Fruit fly (Drosophila melanogaster) whole organism, adult: ENCODE measurements around the gene CG16734.

Experiments used
- CG11617 ChIP-seq: fragments of 200-800 bp; sonication (Bioruptor generic); optimal IDR thresholded peaks from 2 replicates; lab custom pipeline; 2017; ENCODE audit warnings: mild to moderate bottlenecking, missing biosample characterization, missing genetic modification reagents, missing genetic modification characterization
- CG14711 ChIP-seq: fragments of 200-800 bp; sonication (Bioruptor generic); optimal IDR thresholded peaks from 2 replicates; lab custom pipeline; 2018; ENCODE audit warnings: missing biosample characterization, mild to moderate bottlenecking, missing genetic modification characterization, moderate library complexity
- CG1620 ChIP-seq: fragments of 200-800 bp; sonication (Bioruptor generic); optimal IDR thresholded peaks from 2 replicates; lab custom pipeline; 2016; ENCODE audit warnings: missing biosample characterization, missing genetic modification characterization
- CG33017 ChIP-seq: fragments of 200-800 bp; sonication (Bioruptor generic); optimal IDR thresholded peaks from 2 replicates; lab custom pipeline; 2018; ENCODE audit warnings: missing biosample characterization, mild to moderate bottlenecking, missing genetic modification characterization, moderate library complexity
- CG5204 ChIP-seq: fragments of 200-800 bp; sonication (Bioruptor generic); optimal IDR thresholded peaks from 2 replicates; lab custom pipeline; 2016; ENCODE audit warnings: missing biosample characterization, missing genetic modification characterization
- CG7045 ChIP-seq: fragments of 200-800 bp; sonication (Bioruptor generic); optimal IDR thresholded peaks from 2 replicates; lab custom pipeline; 2017; ENCODE audit warnings: missing biosample characterization, mild to moderate bottlenecking, missing genetic modification characterization
- CG7101 ChIP-seq: fragments of 200-800 bp; sonication (Bioruptor generic); optimal IDR thresholded peaks from 2 replicates; lab custom pipeline; 2018; ENCODE audit warnings: missing biosample characterization, mild to moderate bottlenecking, missing genetic modification characterization, moderate library complexity
- Clk ChIP-seq: fragments of 200-800 bp; sonication (Bioruptor generic); optimal IDR thresholded peaks from 2 replicates; lab custom pipeline; 2017; ENCODE audit warnings: missing biosample characterization, missing genetic modification characterization
- Crg-1 ChIP-seq: fragments of 200-800 bp; sonication (Bioruptor generic); optimal IDR thresholded peaks from 2 replicates; lab custom pipeline; 2016; ENCODE audit warnings: missing biosample characterization, missing genetic modification characterization
- Hr96 ChIP-seq: fragments of 200-800 bp; sonication (Bioruptor generic); optimal IDR thresholded peaks from 2 replicates; lab custom pipeline; 2016; ENCODE audit warnings: missing biosample characterization, missing genetic modification characterization
- Mnt ChIP-seq: fragments of 200-800 bp; sonication (Bioruptor generic); optimal IDR thresholded peaks from 2 replicates; lab custom pipeline; 2016; ENCODE audit warnings: missing biosample characterization, mild to moderate bottlenecking, missing genetic modification characterization
- bab1 ChIP-seq: fragments of 200-800 bp; sonication (Bioruptor generic); optimal IDR thresholded peaks from 3 replicates; lab custom pipeline; 2019; ENCODE audit warnings: missing biosample characterization, mild to moderate bottlenecking, missing genetic modification characterization, moderate library complexity
- cic ChIP-seq: fragments of 200-800 bp; sonication (Bioruptor generic); optimal IDR thresholded peaks from 2 replicates; lab custom pipeline; 2017; ENCODE audit warnings: missing biosample characterization, mild to moderate bottlenecking, missing genetic modification characterization, moderate library complexity
- cnc ChIP-seq, 2 experiments: fragments of >200 bp; optimal IDR thresholded peaks; 2 replicates each; lab custom pipeline; 2017
- kay ChIP-seq: fragments of 200-800 bp; sonication (Bioruptor generic); peaks from one replicate; lab custom pipeline; 2016; ENCODE audit warnings: missing biosample characterization, missing genetic modification characterization, borderline replicate concordance
- ovo ChIP-seq: fragments of 200-800 bp; sonication (Bioruptor generic); optimal IDR thresholded peaks from 2 replicates; lab custom pipeline; 2016; ENCODE audit warnings: missing biosample characterization, missing genetic modification characterization
- pad ChIP-seq: fragments of 200-800 bp; sonication (Bioruptor generic); optimal IDR thresholded peaks from 3 replicates; lab custom pipeline; 2017; ENCODE audit warnings: missing biosample characterization, missing genetic modification characterization, mild to moderate bottlenecking, moderate library complexity, missing genetic modification reagents
- tj ChIP-seq: fragments of 200-800 bp; sonication (Bioruptor generic); optimal IDR thresholded peaks from 3 replicates; lab custom pipeline; 2017; ENCODE audit warnings: missing biosample characterization, mild to moderate bottlenecking, missing genetic modification characterization, moderate library complexity
- toe ChIP-seq: fragments of 200-800 bp; sonication (Bioruptor generic); optimal IDR thresholded peaks from 2 replicates; lab custom pipeline; 2016; ENCODE audit warnings: missing biosample characterization, missing genetic modification characterization

Gene CG16734

DNA sequence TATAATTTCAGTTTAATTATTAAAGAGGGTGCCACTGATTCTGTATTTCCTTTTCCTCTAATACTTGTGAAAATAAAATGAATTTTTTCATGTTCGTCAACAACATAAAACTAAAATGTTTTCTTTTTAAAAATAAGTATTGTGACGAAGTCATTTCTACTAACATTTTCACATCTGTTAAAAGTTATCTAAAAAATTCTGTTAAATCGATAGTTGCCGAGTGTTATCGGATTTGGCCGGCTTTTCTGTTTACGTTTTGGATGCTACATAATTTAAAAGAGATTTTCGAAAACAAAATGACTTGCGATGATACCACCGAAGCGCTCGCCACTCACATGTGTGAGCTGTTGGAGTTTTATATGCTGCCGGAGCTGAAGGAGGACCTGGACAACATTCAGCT is at the start of gene CG16734:
TSS of gene CG16734 (plus strand) at position 255 of the 400 bp plus-strand sequence.
- TF ChIP-seq ovo = no peak
- no peak for TF ChIP-seq CG7101
- no peak for TF ChIP-seq CG14711 (tag; lab: Kevin White, UChicago)
- TF ChIP-seq pad (GFP tag; lab: Kevin White, UChicago) = no peak
- no peak for TF ChIP-seq Mnt (GFP tag; lab: Kevin White, UChicago)
- no peak for TF ChIP-seq CG1620 (GFP tag; lab: Kevin White, UChicago)

DNA sequence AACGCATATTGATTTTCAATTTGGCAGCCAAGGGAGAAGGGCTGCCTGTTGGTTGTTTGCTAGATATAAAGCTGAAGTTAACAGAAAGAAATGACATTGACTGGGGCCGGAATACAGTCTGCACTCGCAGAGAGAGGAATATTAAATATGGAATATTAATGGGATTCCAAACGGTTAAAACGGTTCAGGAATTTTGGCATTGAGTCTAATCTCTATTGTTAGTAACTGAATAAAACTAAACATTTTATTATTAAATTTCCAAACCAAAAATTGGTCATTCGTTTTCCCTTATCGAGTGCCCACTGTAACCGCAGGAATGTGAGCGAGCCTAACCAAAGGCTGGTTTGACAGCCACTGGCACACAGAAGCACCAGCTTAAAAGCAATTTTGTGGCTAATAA is 41.8 kb upstream of the CG16734 start:
- TF ChIP-seq cnc (optimal IDR thresholded peaks at IDR 0.05; lab: Kevin White, UChicago) (no peak), CG11617 (GFP tag; lab: Kevin White, UChicago) (no peak), Crg-1 (no peak), Hr96 (GFP tag; lab: Kevin White, UChicago) (no peak), pad (GFP tag; lab: Kevin White, UChicago) (no peak), CG33017 (tag; lab: Kevin White, UChicago) (no peak)

DNA sequence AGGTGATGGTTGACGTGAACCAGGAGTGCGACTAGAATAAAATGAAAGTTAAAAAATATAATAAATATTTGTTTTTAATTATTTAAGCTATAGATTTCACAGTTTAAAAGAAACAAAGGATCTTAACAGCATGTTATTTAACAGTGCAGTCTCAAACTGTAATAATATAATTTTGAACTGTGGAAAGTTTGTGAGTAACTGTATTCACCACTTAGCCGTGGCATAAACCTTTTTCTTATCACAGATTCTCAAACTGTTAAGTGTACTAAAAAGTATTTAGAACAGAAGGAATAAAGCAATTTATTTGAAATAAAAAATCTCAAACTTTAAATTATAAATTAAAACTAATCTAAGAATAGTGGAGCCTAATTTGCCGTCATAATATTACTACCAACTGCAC is 40.6 kb upstream of the CG16734 start:
- TF ChIP-seq Mnt (GFP tag; lab: Kevin White, UChicago) = no peak
- no peak for TF ChIP-seq pad (GFP tag; lab: Kevin White, UChicago)
- TF ChIP-seq Crg-1 = no peak
- no peak for TF ChIP-seq tj
- TF ChIP-seq CG33017 (tag; lab: Kevin White, UChicago) = no peak
- no peak for TF ChIP-seq bab1
- no peak for TF ChIP-seq CG7045 (GFP tag; lab: Kevin White, UChicago)
- no peak for TF ChIP-seq CG5204 (GFP tag; lab: Kevin White, UChicago)
- no peak for TF ChIP-seq cic
- no peak for TF ChIP-seq CG1620 (GFP tag; lab: Kevin White, UChicago)
- TF ChIP-seq kay (GFP tag; lab: Kevin White, UChicago) = no peak
- no peak for TF ChIP-seq CG7101
- TF ChIP-seq Hr96 (GFP tag; lab: Kevin White, UChicago) = no peak
- no peak for TF ChIP-seq cnc (optimal IDR thresholded peaks at IDR 0.05; lab: Kevin White, UChicago)
- no peak for TF ChIP-seq toe (GFP tag; lab: Kevin White, UChicago)
- no peak for TF ChIP-seq ovo
- no peak for TF ChIP-seq CG11617 (GFP tag; lab: Kevin White, UChicago)
- no peak for TF ChIP-seq Clk (GFP tag; lab: Kevin White, UChicago)
- no peak for TF ChIP-seq CG14711 (tag; lab: Kevin White, UChicago)

DNA sequence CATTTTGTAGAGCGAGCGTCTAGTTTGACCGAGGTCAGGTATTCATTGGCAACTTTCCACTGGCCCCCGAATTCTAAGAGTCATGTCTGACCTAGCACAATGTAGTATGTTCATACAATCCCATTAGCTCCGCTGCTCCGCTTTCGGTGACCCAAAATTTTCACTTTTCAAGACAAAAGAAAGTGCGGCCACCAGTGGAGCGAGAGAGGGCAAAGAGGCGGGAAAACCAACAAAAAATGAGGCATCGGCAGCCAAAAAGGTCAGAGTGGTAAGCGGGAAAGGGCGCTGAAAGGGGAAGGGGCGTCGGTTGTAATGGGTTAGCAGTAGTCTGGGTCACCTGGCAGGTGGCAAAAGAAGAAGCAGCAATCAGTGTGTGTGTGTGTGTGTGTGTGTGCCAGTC is 39.3 kb upstream of the CG16734 start:
- TF ChIP-seq CG1620 (GFP tag; lab: Kevin White, UChicago) = no peak
- no peak for TF ChIP-seq ovo
- no peak for TF ChIP-seq Clk (GFP tag; lab: Kevin White, UChicago)
- no peak for TF ChIP-seq CG7045 (GFP tag; lab: Kevin White, UChicago)
- TF ChIP-seq Mnt (GFP tag; lab: Kevin White, UChicago) = no peak
- no peak for TF ChIP-seq cnc (optimal IDR thresholded peaks at IDR 0.05; lab: Kevin White, UChicago)

DNA sequence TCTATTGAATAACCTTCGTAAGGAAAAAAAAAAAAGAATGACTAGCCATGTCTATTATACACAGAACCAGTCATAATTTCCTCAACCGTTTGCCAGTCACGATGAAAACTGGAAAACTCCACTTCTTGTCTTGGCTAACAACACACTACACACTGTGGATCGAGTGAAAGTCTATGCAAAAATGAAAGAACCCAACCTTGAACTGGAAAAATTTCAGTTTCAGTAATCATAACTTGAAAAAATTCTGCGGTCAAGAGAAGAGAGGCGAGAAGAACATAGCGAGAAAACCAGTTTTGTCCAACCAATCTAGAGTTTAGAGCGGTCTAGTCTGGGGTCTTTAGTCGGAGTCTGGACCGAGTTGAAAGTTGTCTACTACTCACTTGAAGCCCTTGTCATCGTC is 37.2 kb upstream of the CG16734 start:
- TF ChIP-seq CG14711 (tag; lab: Kevin White, UChicago) (no peak), Clk (GFP tag; lab: Kevin White, UChicago) (no peak), CG1620 (GFP tag; lab: Kevin White, UChicago) (no peak), CG33017 (tag; lab: Kevin White, UChicago) (no peak), pad (GFP tag; lab: Kevin White, UChicago) (no peak), ovo (no peak), cnc (optimal IDR thresholded peaks at IDR 0.05; lab: Kevin White, UChicago) (no peak), Crg-1 (no peak), toe (GFP tag; lab: Kevin White, UChicago) (no peak)

DNA sequence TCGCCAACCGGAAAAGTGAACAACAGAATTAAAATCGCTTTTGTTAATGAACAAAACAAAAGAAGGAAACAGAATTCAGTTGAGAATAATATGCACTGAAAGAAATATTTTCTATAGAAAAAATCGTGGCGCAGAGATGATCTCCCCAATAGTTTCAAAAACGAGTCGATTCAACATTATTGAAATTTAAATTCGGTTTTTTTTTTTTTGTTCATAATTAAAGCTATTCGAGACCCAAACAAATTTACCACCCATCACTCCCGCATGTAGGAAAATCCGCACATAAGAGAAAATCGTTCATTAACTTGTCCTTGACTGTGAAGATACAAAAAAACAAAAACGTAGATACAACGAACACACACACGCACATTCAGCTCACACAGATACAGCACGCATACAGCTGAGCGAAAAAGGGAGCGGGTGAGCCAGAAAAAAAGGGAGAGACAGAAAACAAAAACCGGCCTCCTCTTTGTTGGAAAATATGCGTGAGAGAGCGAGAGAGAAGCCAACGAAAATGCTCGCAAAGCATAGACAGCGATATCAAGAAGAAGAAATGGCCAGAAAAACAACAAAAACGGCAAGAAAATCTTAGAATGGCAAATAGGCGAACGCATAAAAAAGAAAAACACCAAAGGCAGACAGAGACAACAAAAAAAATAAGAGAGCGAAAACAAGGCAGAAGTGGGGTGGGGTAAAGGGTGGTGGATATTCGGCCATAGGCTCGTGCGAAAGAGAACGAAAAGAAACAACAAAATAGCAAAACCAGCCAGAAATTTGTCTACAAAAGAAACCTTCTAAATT is 34.6 kb upstream of the CG16734 start:
- TF ChIP-seq Crg-1 = no peak
- no peak for TF ChIP-seq tj
- no peak for TF ChIP-seq Hr96 (GFP tag; lab: Kevin White, UChicago)
- no peak for TF ChIP-seq kay (GFP tag; lab: Kevin White, UChicago)
- no peak for TF ChIP-seq Clk (GFP tag; lab: Kevin White, UChicago)
- no peak for TF ChIP-seq CG1620 (GFP tag; lab: Kevin White, UChicago)
- no peak for TF ChIP-seq CG7045 (GFP tag; lab: Kevin White, UChicago)
- TF ChIP-seq CG7101 = no peak
- TF ChIP-seq toe (GFP tag; lab: Kevin White, UChicago) = no peak
- TF ChIP-seq cnc (optimal IDR thresholded peaks at IDR 0.05; lab: Kevin White, UChicago) = no peak
- no peak for TF ChIP-seq CG14711 (tag; lab: Kevin White, UChicago)
- TF ChIP-seq Mnt (GFP tag; lab: Kevin White, UChicago) = no peak
- no peak for TF ChIP-seq ovo

DNA sequence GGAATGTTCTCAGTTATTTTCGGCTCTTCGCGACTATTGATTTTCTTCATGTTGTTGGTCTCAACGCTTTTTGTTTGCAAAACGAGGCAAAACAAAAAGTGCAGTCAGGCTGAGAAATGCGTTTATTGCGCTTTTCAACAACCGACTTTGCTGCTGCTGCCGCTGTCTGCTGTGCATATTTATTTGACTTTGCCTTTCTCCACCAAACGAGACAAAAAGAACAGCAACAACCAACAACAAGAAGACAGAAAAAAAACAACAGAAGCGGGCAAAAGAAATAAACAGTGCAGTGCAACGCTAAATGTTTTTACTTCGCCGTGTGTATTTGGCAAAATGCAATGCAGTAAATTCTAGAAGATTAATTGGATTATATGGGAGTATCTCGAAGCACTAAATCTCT is 32.5 kb upstream of the CG16734 start:
- TF ChIP-seq tj (peak; percentile 71), CG33017 (tag; lab: Kevin White, UChicago) (no peak)
